Worm (Caenorhabditis elegans) whole organism, L3 larva: ENCODE measurements around the gene F12E12.2.

Experiments used
- R02D3.7 ChIP-seq: fragments of 150-350 bp; optimal IDR thresholded peaks from 2 replicates; lab custom pipeline; 2014; ENCODE audit warnings: missing biosample characterization, missing genetic modification characterization
- ceh-16 ChIP-seq: sonication (generic microtip); optimal IDR thresholded peaks from 2 replicates; lab custom pipeline; 2017; ENCODE audit warnings: missing biosample characterization, missing genetic modification characterization
- egl-27 ChIP-seq: sonication (generic microtip); optimal IDR thresholded peaks from 4 replicates; lab custom pipeline; 2017; ENCODE audit warnings: missing biosample characterization, missing genetic modification reagents, missing genetic modification characterization
- egl-5 ChIP-seq: fragments of 150-350 bp; optimal IDR thresholded peaks from 2 replicates; lab custom pipeline; 2017; ENCODE audit warnings: missing biosample characterization, missing genetic modification reagents, missing genetic modification characterization, inconsistent platforms
- fkh-2 ChIP-seq: fragments of 150-350 bp; optimal IDR thresholded peaks from 2 replicates; lab custom pipeline; 2014; ENCODE audit warnings: missing biosample characterization, missing genetic modification reagents, missing genetic modification characterization
- lin-39 ChIP-seq: fragments of 150-350 bp; optimal IDR thresholded peaks from 2 replicates; lab custom pipeline; 2018; ENCODE audit warnings: missing biosample characterization, missing genetic modification reagents, missing genetic modification characterization
- mdl-1 ChIP-seq: fragments of 150-350 bp; optimal IDR thresholded peaks from 2 replicates; lab custom pipeline; 2014; ENCODE audit warnings: missing biosample characterization, missing genetic modification characterization
- nhr-237 ChIP-seq: fragments of 150-350 bp; optimal IDR thresholded peaks from 2 replicates; lab custom pipeline; 2014; ENCODE audit warnings: missing biosample characterization, missing genetic modification characterization
- pha-4 ChIP-seq: fragments of 150-350 bp; optimal IDR thresholded peaks from 2 replicates; lab custom pipeline; 2014; ENCODE audit warnings: missing biosample characterization, missing genetic modification reagents, missing genetic modification characterization
- unc-62 ChIP-seq: fragments of 150-350 bp; sonication (generic microtip); optimal IDR thresholded peaks from 4 replicates; lab custom pipeline; 2014; ENCODE audit warnings: missing biosample characterization, missing genetic modification reagents, missing genetic modification characterization

ce11 chrII:3750685-3751084 lies 10.9 kb downstream of the F12E12.2 start, which contains the start of gene fbxb-91:
- no peak for TF ChIP-seq ceh-16
- TF ChIP-seq unc-62 (GFP tag; lab: Kevin White, UChicago), result no peak
- TF ChIP-seq nhr-237 (tag; lab: Kevin White, UChicago), result no peak
- no peak for TF ChIP-seq fkh-2
- TF ChIP-seq egl-5 (tag; lab: Kevin White, UChicago), result no peak
- no peak for TF ChIP-seq mdl-1
- no peak for TF ChIP-seq egl-27
- TF ChIP-seq lin-39 (tag; lab: Kevin White, UChicago), result no peak
- TF ChIP-seq pha-4, result no peak
- no peak for TF ChIP-seq R02D3.7 (tag; lab: Kevin White, UChicago)
